Worm (Caenorhabditis elegans) whole organism, dauer: ENCODE measurements around the gene efn-4.

Experiments used
- unc-62 ChIP-seq: sonication (generic microtip); optimal IDR thresholded peaks from 2 replicates; lab custom pipeline; 2017; ENCODE audit warnings: missing biosample characterization, missing genetic modification reagents, missing genetic modification characterization

Gene efn-4

DNA sequence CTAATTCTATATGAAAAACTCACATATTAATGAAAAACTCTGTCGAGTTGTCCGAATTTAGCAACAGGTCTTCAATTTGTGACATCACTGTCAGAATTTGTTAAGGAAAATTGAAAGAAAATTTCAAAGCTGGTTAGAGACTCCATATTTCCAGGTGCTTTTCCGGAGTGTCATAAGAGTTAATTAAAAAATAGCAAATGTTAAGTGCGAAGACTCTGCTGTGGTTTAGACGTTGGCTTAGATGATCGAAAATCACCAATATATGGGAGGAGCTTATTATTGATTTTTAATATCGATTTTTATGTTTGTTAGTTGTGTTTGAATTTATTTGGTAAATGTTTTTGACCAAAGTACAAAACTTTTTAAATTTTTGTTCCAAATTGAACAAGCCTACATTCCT lies 28.7 kb downstream of the efn-4 start, which contains the start of gene C18H7.12:
Gene C18H7.12 (minus strand): TSS at position 101 of the 400 bp plus-strand sequence.
- no peak for TF ChIP-seq unc-62 (GFP tag; lab: Kevin White, UChicago)

DNA sequence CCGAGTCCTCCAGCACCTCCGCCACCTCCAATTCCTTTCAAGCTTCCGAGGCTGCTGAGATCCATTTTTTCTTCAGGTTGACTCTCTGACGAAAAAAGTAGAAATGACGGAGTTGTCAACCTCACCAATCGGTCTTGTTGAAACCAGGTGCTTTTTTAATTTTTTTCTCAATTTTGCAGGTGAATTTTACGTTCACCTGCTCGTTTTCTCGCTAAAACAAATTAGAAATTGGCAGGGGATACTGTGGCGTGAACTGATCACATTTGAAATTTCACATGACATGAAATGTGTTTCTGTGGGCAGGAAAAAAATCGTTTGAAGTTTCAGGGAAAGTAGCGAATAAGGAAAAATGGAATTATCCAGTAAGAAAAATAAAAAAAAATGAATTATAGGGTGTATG lies 33.3 kb downstream of the efn-4 start, which contains the start of gene C18H7.6:
Gene C18H7.6 (minus strand): TSS at position 104 of the 400 bp plus-strand sequence.
- no peak for TF ChIP-seq unc-62 (GFP tag; lab: Kevin White, UChicago)

- no peak for TF ChIP-seq unc-62 (GFP tag; lab: Kevin White, UChicago)
Measured at ce11 chrIV:593029-593428, 34.0 kb downstream of the efn-4 start, which contains the start of gene C18H7.4. Gene C18H7.4 (plus strand): TSS chrIV:593329.

- TF ChIP-seq unc-62 (GFP tag; lab: Kevin White, UChicago), result no peak
Measured at ce11 chrIV:594840-595239, 35.8 kb downstream of the efn-4 start.

DNA sequence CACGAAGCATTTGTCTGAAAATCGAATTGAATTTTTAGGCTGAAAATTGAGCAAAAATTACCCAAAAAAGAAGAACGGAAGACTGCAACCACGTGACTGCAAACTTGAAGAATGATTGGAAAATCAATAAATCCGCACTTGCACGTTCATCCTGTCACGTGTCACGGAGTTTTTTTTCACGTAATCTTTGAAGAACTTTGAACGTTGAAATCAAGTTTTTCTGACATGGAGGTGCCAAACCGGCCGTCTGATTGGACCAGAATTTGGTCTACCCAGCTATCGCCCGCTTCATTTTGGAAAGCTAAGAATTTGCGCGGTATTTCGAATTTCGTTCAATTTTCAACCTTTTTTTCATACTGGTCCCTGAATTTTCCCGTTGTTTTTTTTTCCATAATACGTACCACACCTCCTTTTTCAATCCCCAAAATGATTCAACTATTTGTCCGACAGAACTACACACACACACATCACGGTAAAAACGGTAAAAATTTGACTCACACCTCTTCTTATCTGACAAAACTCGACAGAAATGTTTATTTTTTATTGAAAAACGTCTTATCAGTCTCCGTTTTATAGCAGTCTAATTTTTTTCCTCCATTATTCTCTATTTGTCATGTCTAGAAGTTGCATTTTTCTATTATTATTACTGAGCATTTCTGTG lies 37.4 kb downstream of the efn-4 start, which contains the start of the genes C18H7.7 and C18H7.11:
Gene C18H7.7 (minus strand): TSS at position 101 of the 661 bp plus-strand sequence.
Gene C18H7.11 (plus strand): TSS at position 611 of the 661 bp plus-strand sequence.
- no peak for TF ChIP-seq unc-62 (GFP tag; lab: Kevin White, UChicago)

DNA sequence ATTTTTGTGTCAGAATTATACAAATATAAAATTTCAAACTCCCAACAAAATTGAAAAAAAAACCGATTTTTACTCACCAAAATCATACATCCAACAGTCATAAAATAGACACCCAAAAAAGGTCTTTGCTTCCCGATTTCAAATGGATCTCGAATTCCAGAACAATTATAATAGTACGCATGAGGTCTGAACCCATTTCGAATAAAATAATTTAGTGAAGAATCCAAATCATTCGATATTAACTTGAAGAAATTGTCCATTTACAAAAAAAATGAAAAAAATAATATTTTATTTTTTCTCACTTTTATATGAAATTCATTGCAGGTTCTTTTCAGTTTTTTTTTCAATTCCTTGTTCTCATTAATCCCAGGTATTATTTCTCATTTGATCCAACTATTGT lies 42.6 kb downstream of the efn-4 start, which contains the start of gene srt-59:
Gene srt-59 (minus strand): TSS at position 101 of the 400 bp plus-strand sequence.
- no peak for TF ChIP-seq unc-62 (GFP tag; lab: Kevin White, UChicago)

ce11 chrIV:603543-603942 lies 44.5 kb downstream of the efn-4 start, which contains the start of gene prmt-4:
Gene prmt-4 (minus strand): TSS chrIV:603643.
- no peak for TF ChIP-seq unc-62 (GFP tag; lab: Kevin White, UChicago)

- no peak for TF ChIP-seq unc-62 (GFP tag; lab: Kevin White, UChicago)
Measured at ce11 chrIV:604144-604543, 45.1 kb downstream of the efn-4 start, which contains the start of gene col-102. Gene col-102 (plus strand): TSS chrIV:604444.

DNA sequence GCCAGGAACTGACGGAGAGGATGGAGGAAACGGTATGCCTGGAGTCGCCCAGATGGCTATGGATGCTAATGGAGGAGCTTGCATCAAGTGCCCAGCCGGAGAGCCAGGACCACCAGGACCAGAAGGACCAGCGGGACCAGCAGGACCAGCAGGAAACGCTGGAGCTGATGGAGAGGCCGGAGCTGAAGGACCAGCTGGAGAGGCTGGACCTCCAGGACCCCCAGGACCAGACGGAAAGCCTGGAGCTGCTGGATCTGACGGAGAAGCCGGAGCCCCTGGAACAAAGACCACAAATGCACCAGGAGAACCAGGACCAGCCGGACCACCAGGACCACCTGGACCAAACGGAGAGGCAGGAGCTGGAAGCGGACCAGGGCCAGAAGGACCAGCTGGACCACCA lies 45.8 kb downstream of the efn-4 start:
- no peak for TF ChIP-seq unc-62 (GFP tag; lab: Kevin White, UChicago)

DNA sequence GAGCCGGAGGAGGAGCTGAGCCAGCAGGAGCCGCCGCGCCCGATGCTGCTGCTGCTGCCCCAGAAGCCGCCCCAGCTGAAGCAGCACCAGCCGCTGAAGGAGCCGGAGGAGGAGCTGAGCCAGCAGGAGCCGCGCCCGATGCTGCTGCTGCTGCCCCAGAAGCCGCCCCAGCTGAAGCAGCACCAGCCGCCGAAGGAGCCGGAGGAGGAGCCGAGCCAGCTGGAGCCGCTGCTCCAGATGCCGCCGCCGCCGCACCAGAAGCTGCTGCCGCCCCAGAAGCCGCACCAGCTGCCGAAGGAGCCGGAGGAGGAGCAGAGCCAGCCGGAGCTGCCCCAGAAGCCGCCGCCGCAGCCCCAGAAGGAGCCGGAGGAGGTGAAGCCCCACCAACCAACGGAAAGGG lies 46.4 kb downstream of the efn-4 start:
- no peak for TF ChIP-seq unc-62 (GFP tag; lab: Kevin White, UChicago)

ce11 chrIV:606055-606454 lies 47.0 kb downstream of the efn-4 start, which contains the start of gene inx-18:
Gene inx-18 (plus strand): TSS chrIV:606355.
- no peak for TF ChIP-seq unc-62 (GFP tag; lab: Kevin White, UChicago)

ce11 chrIV:607628-608027 lies 48.6 kb downstream of the efn-4 start:
- no peak for TF ChIP-seq unc-62 (GFP tag; lab: Kevin White, UChicago)

DNA sequence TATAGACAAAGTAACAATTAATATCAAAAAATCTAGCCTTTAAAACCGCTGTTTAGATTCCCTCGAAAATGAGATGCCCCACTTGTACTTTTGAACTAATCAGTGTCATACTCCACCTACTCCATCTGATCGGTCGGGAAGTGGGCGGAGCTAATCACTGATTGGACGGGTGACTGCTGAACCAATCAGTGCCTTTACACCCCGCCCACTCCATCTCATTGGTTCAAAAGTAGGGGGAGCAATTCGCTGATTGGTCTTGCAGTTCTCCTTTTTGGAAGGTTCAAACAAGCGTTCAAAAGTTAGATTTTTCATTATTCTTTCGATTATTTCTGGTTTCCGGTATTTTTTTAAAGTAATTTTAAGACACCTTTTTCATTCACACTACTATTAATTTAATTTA lies 54.1 kb downstream of the efn-4 start:
- TF ChIP-seq unc-62 (GFP tag; lab: Kevin White, UChicago), result no peak

DNA sequence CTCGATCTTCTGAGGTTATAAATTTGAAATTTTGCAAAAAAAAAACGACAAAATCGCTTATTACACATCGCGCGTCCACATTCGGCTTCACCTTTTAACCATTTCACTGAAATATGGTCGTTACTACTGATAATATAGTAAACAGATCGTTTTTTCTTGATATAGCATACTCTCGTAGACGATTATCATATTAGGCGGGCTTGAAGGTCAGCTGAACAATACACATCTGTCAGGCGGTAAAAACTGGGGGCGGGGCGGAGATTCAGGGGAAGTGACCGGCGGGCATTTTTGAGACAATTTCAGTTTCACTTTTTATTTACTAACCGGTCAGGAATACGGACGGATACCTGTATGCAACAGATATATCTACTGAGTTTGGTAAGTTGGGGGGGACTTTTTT lies 56.2 kb downstream of the efn-4 start, which contains the start of gene C18H7.1:
Gene C18H7.1 (plus strand): TSS at position 301 of the 400 bp plus-strand sequence.
- TF ChIP-seq unc-62 (GFP tag; lab: Kevin White, UChicago), result no peak
